Fruit fly (Drosophila melanogaster) whole organism, embryonic: Measurements from ENCODE around the gene CG1233.

Experiments used
- Ada2b ChIP-seq: fragments of 200-800 bp; sonication (Bioruptor generic); IDR thresholded peaks from 2 replicates; pipeline ENCODE4 v1.3.6; 2022; ENCODE audit warnings: missing biosample characterization, missing genetic modification characterization
- Antp ChIP-seq: fragments of 200-800 bp; sonication (Bioruptor generic); optimal IDR thresholded peaks from 3 replicates; lab custom pipeline; 2016; ENCODE audit warnings: missing biosample characterization, missing genetic modification characterization
- Atf3 ChIP-seq: fragments of 200-800 bp; sonication (Bioruptor generic); optimal IDR thresholded peaks from 3 replicates; lab custom pipeline; 2016; ENCODE audit warnings: missing biosample characterization, missing genetic modification characterization
- CG10462 ChIP-seq: fragments of 200-800 bp; sonication (Bioruptor generic); optimal IDR thresholded peaks from 2 replicates; lab custom pipeline; 2016; ENCODE audit warnings: missing biosample characterization, missing genetic modification characterization
- CG12071 ChIP-seq: fragments of 200-800 bp; sonication (Bioruptor generic); optimal IDR thresholded peaks from 3 replicates; lab custom pipeline; 2018; ENCODE audit warnings: missing biosample characterization, mild to moderate bottlenecking, missing genetic modification characterization
- CG12219 ChIP-seq: fragments of 200-800 bp; sonication (Bioruptor generic); optimal IDR thresholded peaks from 3 replicates; lab custom pipeline; 2018; ENCODE audit warnings: missing biosample characterization, mild to moderate bottlenecking, missing genetic modification characterization
- CG12299 ChIP-seq: fragments of 200-800 bp; sonication (Bioruptor generic); optimal IDR thresholded peaks from 2 replicates; lab custom pipeline; 2018; ENCODE audit warnings: missing biosample characterization, mild to moderate bottlenecking, missing genetic modification characterization
- CG12744 ChIP-seq: fragments of 200-800 bp; sonication (Bioruptor generic); optimal IDR thresholded peaks from 2 replicates; lab custom pipeline; 2016; ENCODE audit warnings: missing biosample characterization, missing genetic modification characterization
- CG13424 ChIP-seq: fragments of 200-800 bp; sonication (Bioruptor generic); optimal IDR thresholded peaks from 2 replicates; lab custom pipeline; 2019; ENCODE audit warnings: missing biosample characterization, mild to moderate bottlenecking, missing genetic modification characterization, moderate library complexity
- CG1603 ChIP-seq: fragments of 200-800 bp; sonication (Bioruptor generic); optimal IDR thresholded peaks from 2 replicates; lab custom pipeline; 2019; ENCODE audit warnings: missing biosample characterization, mild to moderate bottlenecking, missing genetic modification characterization, moderate library complexity
- CG17186 ChIP-seq: fragments of 200-800 bp; sonication (Bioruptor generic); optimal IDR thresholded peaks from 3 replicates; lab custom pipeline; 2017; ENCODE audit warnings: missing biosample characterization, missing genetic modification reagents, missing genetic modification characterization
- CG17385 ChIP-seq: fragments of 200-800 bp; sonication (Bioruptor generic); optimal IDR thresholded peaks from 3 replicates; lab custom pipeline; 2018; ENCODE audit warnings: missing biosample characterization, mild to moderate bottlenecking, missing genetic modification characterization
- CG18476 ChIP-seq: fragments of 200-800 bp; sonication (Bioruptor generic); optimal IDR thresholded peaks from 2 replicates; lab custom pipeline; 2016; ENCODE audit warnings: missing biosample characterization, mild to moderate bottlenecking, missing genetic modification characterization
- CG31441 ChIP-seq: fragments of 200-800 bp; sonication (Bioruptor generic); IDR thresholded peaks from 2 replicates; pipeline ENCODE4 v1.3.6; 2022; ENCODE audit warnings: missing biosample characterization, missing genetic modification characterization
- CG3281 ChIP-seq: fragments of 200-800 bp; sonication (Bioruptor generic); optimal IDR thresholded peaks from 3 replicates; lab custom pipeline; 2017; ENCODE audit warnings: missing biosample characterization, mild to moderate bottlenecking, missing genetic modification characterization
- CG3847 ChIP-seq: fragments of 200-800 bp; sonication (Bioruptor generic); IDR thresholded peaks from 2 replicates; pipeline ENCODE4 v1.3.6; 2022; ENCODE audit warnings: missing biosample characterization, missing genetic modification characterization
- CG4404 ChIP-seq: fragments of 200-800 bp; sonication (Bioruptor generic); IDR thresholded peaks from 2 replicates; pipeline ENCODE4 v1.3.6; 2022; ENCODE audit warnings: missing biosample characterization, missing genetic modification characterization
- CG4707 ChIP-seq: fragments of 200-800 bp; sonication (Bioruptor generic); optimal IDR thresholded peaks from 2 replicates; lab custom pipeline; 2018; ENCODE audit warnings: missing biosample characterization, mild to moderate bottlenecking, missing genetic modification characterization, moderate library complexity
- CG6254 ChIP-seq: fragments of 200-800 bp; sonication (Bioruptor generic); optimal IDR thresholded peaks from 3 replicates; lab custom pipeline; 2017; ENCODE audit warnings: mild to moderate bottlenecking, missing biosample characterization, missing genetic modification reagents, missing genetic modification characterization
- CG8388 ChIP-seq: fragments of 200-800 bp; sonication (Bioruptor generic); optimal IDR thresholded peaks from 2 replicates; lab custom pipeline; 2019; ENCODE audit warnings: missing biosample characterization, mild to moderate bottlenecking, missing genetic modification characterization, moderate library complexity
- CG8924 ChIP-seq: fragments of 200-800 bp; optimal IDR thresholded peaks from 3 replicates; lab custom pipeline; 2019; ENCODE audit warnings: missing biosample characterization, mild to moderate bottlenecking, missing genetic modification characterization, moderate library complexity
- CG9817 ChIP-seq: fragments of 200-800 bp; sonication (Bioruptor generic); optimal IDR thresholded peaks from 2 replicates; lab custom pipeline; 2018; ENCODE audit warnings: missing biosample characterization, mild to moderate bottlenecking, missing genetic modification characterization, moderate library complexity
- CrebB ChIP-seq: fragments of 200-800 bp; sonication (Bioruptor generic); optimal IDR thresholded peaks from 3 replicates; lab custom pipeline; 2018; ENCODE audit warnings: missing biosample characterization, mild to moderate bottlenecking, missing genetic modification characterization
- Sox100B ChIP-seq: fragments of 200-800 bp; sonication (Bioruptor generic); optimal IDR thresholded peaks from 3 replicates; lab custom pipeline; 2018; ENCODE audit warnings: missing biosample characterization, mild to moderate bottlenecking, missing genetic modification characterization
- Tbp ChIP-seq: fragments of >200 bp; optimal IDR thresholded peaks from 2 replicates; lab custom pipeline; 2018; ENCODE audit warnings: missing biosample characterization, missing genetic modification characterization
- Xbp1 ChIP-seq: fragments of 200-800 bp; sonication (Bioruptor generic); optimal IDR thresholded peaks from 3 replicates; lab custom pipeline; 2016; ENCODE audit warnings: missing biosample characterization, mild to moderate bottlenecking, missing genetic modification characterization
- ap ChIP-seq: fragments of 200-800 bp; sonication (Bioruptor generic); IDR thresholded peaks from 2 replicates; pipeline ENCODE4 v1.3.6; 2022; ENCODE audit warnings: missing biosample characterization, missing genetic modification characterization
- ash1 ChIP-seq: fragments of 200-800 bp; sonication (Bioruptor generic); optimal IDR thresholded peaks from 2 replicates; lab custom pipeline; 2018; ENCODE audit warnings: missing biosample characterization, mild to moderate bottlenecking, missing genetic modification characterization
- az2 ChIP-seq: fragments of 200-800 bp; sonication (Bioruptor generic); optimal IDR thresholded peaks from 3 replicates; lab custom pipeline; 2016; ENCODE audit warnings: missing biosample characterization, missing genetic modification characterization
- cato ChIP-seq: fragments of 200-800 bp; sonication (Bioruptor generic); optimal IDR thresholded peaks from 2 replicates; lab custom pipeline; 2016; ENCODE audit warnings: missing biosample characterization, missing genetic modification characterization, borderline replicate concordance
- caup ChIP-seq: fragments of 200-800 bp; sonication (Bioruptor generic); optimal IDR thresholded peaks from 3 replicates; lab custom pipeline; 2017; ENCODE audit warnings: missing biosample characterization, mild to moderate bottlenecking, missing genetic modification characterization, moderate library complexity; ENCODE audit not compliant: severe bottlenecking
- chif ChIP-seq, 2 experiments: fragments of 200-800 bp; sonication (Bioruptor generic); optimal IDR thresholded peaks; 3 replicates each; lab custom pipeline; 2016; ENCODE audit warnings: missing biosample characterization in 2 of 2, missing genetic modification characterization in 2 of 2
- chm ChIP-seq: fragments of 200-800 bp; sonication (Bioruptor generic); IDR thresholded peaks from 2 replicates; pipeline ENCODE4 v1.3.6; 2022; ENCODE audit warnings: missing biosample characterization, missing genetic modification characterization
- chn ChIP-seq: fragments of 200-800 bp; sonication (Bioruptor generic); optimal IDR thresholded peaks from 2 replicates; lab custom pipeline; 2016; ENCODE audit warnings: missing biosample characterization, missing genetic modification characterization
- fd64A ChIP-seq: fragments of 200-800 bp; sonication (Bioruptor generic); optimal IDR thresholded peaks from 3 replicates; lab custom pipeline; 2018; ENCODE audit warnings: missing biosample characterization, mild to moderate bottlenecking, missing genetic modification characterization
- fu2 ChIP-seq: fragments of 200-800 bp; sonication (Bioruptor generic); optimal IDR thresholded peaks from 2 replicates; lab custom pipeline; 2016; ENCODE audit warnings: missing biosample characterization, missing genetic modification characterization
- grn ChIP-seq: fragments of 200-800 bp; sonication (Bioruptor generic); optimal IDR thresholded peaks from 3 replicates; lab custom pipeline; 2017; ENCODE audit warnings: missing biosample characterization, missing genetic modification characterization
- her ChIP-seq: fragments of 200-800 bp; sonication (Bioruptor generic); optimal IDR thresholded peaks from 2 replicates; lab custom pipeline; 2016; ENCODE audit warnings: missing biosample characterization, missing genetic modification characterization
- oc ChIP-seq: fragments of 200-800 bp; sonication (Bioruptor generic); optimal IDR thresholded peaks from 2 replicates; lab custom pipeline; 2018; ENCODE audit warnings: missing biosample characterization, mild to moderate bottlenecking, missing genetic modification characterization, moderate library complexity
- pho ChIP-seq: fragments of 200-800 bp; sonication (Bioruptor generic); optimal IDR thresholded peaks from 2 replicates; lab custom pipeline; 2016; ENCODE audit warnings: missing biosample characterization, missing genetic modification characterization
- pum ChIP-seq: fragments of 200-800 bp; sonication (Bioruptor generic); optimal IDR thresholded peaks from 2 replicates; lab custom pipeline; 2016; ENCODE audit warnings: missing biosample characterization, missing genetic modification characterization
- sd ChIP-seq: fragments of 200-800 bp; sonication (Bioruptor generic); optimal IDR thresholded peaks from 3 replicates; lab custom pipeline; 2018; ENCODE audit warnings: missing biosample characterization, mild to moderate bottlenecking, missing genetic modification characterization, moderate library complexity
- seq ChIP-seq: fragments of 200-800 bp; sonication (Bioruptor generic); IDR thresholded peaks from 2 replicates; pipeline ENCODE4 v1.3.6; 2022; ENCODE audit warnings: missing biosample characterization, missing genetic modification characterization
- tio ChIP-seq: fragments of 200-800 bp; sonication (Bioruptor generic); optimal IDR thresholded peaks from 2 replicates; lab custom pipeline; 2017; ENCODE audit warnings: missing biosample characterization, missing genetic modification characterization, inconsistent platforms
- tna ChIP-seq: fragments of 200-800 bp; sonication (Bioruptor generic); IDR thresholded peaks from 2 replicates; pipeline ENCODE4 v1.3.6; 2022; ENCODE audit warnings: missing biosample characterization, missing genetic modification characterization; ENCODE audit not compliant: partially characterized antibody
- wor ChIP-seq: fragments of 200-800 bp; sonication (Bioruptor generic); IDR thresholded peaks from 2 replicates; pipeline ENCODE4 v1.3.6; 2022; ENCODE audit warnings: missing biosample characterization, missing genetic modification characterization
- z ChIP-seq: fragments of 200-800 bp; sonication (Bioruptor generic); IDR thresholded peaks from 3 replicates; pipeline ENCODE4 v1.3.6; 2022; ENCODE audit warnings: missing biosample characterization, missing genetic modification characterization
- zen ChIP-seq: fragments of 200-800 bp; sonication (Bioruptor generic); optimal IDR thresholded peaks from 3 replicates; lab custom pipeline; 2018; ENCODE audit warnings: missing biosample characterization, mild to moderate bottlenecking, missing genetic modification characterization, moderate library complexity
- zfh2 ChIP-seq: fragments of 200-800 bp; sonication (Bioruptor generic); optimal IDR thresholded peaks from 2 replicates; lab custom pipeline; 2016; ENCODE audit warnings: missing biosample characterization, missing genetic modification characterization

Gene CG1233

DNA sequence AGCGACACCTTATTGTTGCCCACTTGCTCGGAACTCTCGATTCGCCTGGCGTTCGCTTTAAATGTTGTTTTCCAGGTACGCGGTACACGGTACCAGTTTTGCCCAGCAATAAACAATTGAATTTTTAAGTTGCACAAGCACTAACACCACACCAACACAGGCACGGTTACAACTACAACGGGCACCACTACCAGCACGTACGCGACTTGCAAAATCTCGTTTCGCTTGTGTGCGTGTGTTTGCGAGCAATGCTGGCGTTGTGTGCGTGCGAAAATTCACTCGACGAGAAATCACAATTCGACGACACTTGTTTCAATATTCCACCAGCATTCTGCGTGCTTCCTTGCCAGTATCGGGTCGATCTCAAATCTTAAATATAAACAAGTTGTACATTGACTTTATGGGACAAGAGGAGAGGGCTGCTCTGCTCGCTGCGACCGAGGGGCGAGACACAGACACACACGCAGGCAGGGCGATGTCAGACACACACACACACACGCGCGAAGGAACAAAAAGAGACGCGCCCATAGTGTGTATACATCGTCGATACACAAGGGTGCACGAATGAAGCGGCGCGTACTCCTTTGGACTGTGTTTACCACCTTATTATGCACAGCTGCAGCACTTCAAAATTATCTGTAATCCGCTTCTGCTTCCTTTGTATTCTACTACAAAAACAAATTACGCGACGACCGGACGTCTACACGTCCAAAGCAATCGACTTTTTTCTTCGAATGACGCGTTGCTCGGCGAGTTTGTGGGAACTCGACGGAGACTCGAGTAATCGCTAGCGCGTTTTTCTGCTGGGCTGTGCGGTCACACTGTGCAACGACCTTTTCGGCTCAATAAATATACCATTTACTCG, 41.9 kb upstream of the CG1233 start, which contains the start of gene fwd (continued):
- no peak for TF ChIP-seq CG10462 (GFP tag; lab: Kevin White, UChicago)
- peak; percentile 69 for TF ChIP-seq oc
- TF ChIP-seq az2 (GFP tag; lab: Kevin White, UChicago), result no peak
- TF ChIP-seq chif (GFP tag; optimal IDR thresholded peaks at IDR 0.05; lab: Kevin White, UChicago), result no peak
- no peak for TF ChIP-seq Sox100B (GFP tag; lab: Kevin White, UChicago)
- TF ChIP-seq CG9817 (tag; lab: Kevin White, UChicago), result no peak
- peak; percentile 59 for TF ChIP-seq zen (tag; lab: Kevin White, UChicago)
- peak; percentile 24 for TF ChIP-seq CrebB (tag; lab: Kevin White, UChicago)
- no peak for TF ChIP-seq fu2
- no peak for TF ChIP-seq grn (GFP tag; lab: Kevin White, UChicago)
- TF ChIP-seq CG4404 (GFP tag; lab: Robert Waterston, UW), result no peak
- TF ChIP-seq pho (GFP tag; lab: Kevin White, UChicago), result peak; percentile 14
- TF ChIP-seq CG8924, result peak; percentile 76
- TF ChIP-seq CG12744 (GFP tag; lab: Kevin White, UChicago), result no peak
- TF ChIP-seq Ada2b (GFP tag; lab: Robert Waterston, UW), result no peak
- no peak; the same call in 1 of the 2 replicates for TF ChIP-seq chm
- peak; percentile 31 for TF ChIP-seq Xbp1 (GFP tag; lab: Kevin White, UChicago)
- no peak for TF ChIP-seq ap (GFP tag; lab: Robert Waterston, UW)
- peak; percentile 16 for TF ChIP-seq sd (tag; lab: Kevin White, UChicago)
- no peak for TF ChIP-seq tio (GFP tag; lab: Kevin White, UChicago)
- peak; percentile 85 for TF ChIP-seq CG1603 (tag; lab: Kevin White, UChicago)
- peak; percentile 59 for TF ChIP-seq caup (GFP tag; lab: Kevin White, UChicago)
- peak; percentile 38 for TF ChIP-seq CG13424 (tag; lab: Kevin White, UChicago)
- no peak; the same call in 1 of the 2 replicates for TF ChIP-seq seq
- no peak for TF ChIP-seq ash1 (GFP tag; lab: Kevin White, UChicago)
- TF ChIP-seq her (GFP tag; lab: Kevin White, UChicago), result peak; percentile 100
- TF ChIP-seq CG3847 (GFP tag; lab: Robert Waterston, UW), result peak; percentile 69
- TF ChIP-seq wor, result no peak
- TF ChIP-seq Atf3 (GFP tag; lab: Kevin White, UChicago), result no peak
- peak; percentile 46 for TF ChIP-seq fd64A (GFP tag; lab: Kevin White, UChicago)
- peak; percentile 32; the same call in 1 of the 2 replicates for TF ChIP-seq CG31441
- peak; percentile 3 for TF ChIP-seq zfh2 (GFP tag; lab: Kevin White, UChicago)
- no peak for TF ChIP-seq CG12071
- no peak for TF ChIP-seq CG17385 (GFP tag; lab: Kevin White, UChicago)
- peak; percentile 76 for TF ChIP-seq CG17186 (GFP tag; lab: Kevin White, UChicago)
- peak; percentile 42 for TF ChIP-seq CG3281 (GFP tag; lab: Kevin White, UChicago)
- no peak for TF ChIP-seq CG8388 (GFP tag; lab: Kevin White, UChicago)
- no peak for TF ChIP-seq Tbp (GFP tag; lab: Kevin White, UChicago)
- TF ChIP-seq CG6254 (GFP tag; lab: Kevin White, UChicago), result no peak
- TF ChIP-seq CG12219 (GFP tag; lab: Kevin White, UChicago), result peak; percentile 15
- no peak for TF ChIP-seq Antp (GFP tag; lab: Kevin White, UChicago)
- peak; percentile 6 for TF ChIP-seq chn (GFP tag; lab: Kevin White, UChicago)
- TF ChIP-seq CG4707, result no peak
- no peak for TF ChIP-seq cato (GFP tag; lab: Kevin White, UChicago)
- no peak for TF ChIP-seq CG18476 (GFP tag; lab: Kevin White, UChicago)
- TF ChIP-seq pum (GFP tag; lab: Kevin White, UChicago), result no peak
- peak; percentile 85 for TF ChIP-seq z (GFP tag; lab: Robert Waterston, UW)
- no peak for TF ChIP-seq tna
- TF ChIP-seq CG12299 (tag; lab: Kevin White, UChicago), result no peak
